Fruit fly (Drosophila melanogaster) whole organism, embryonic: Measurements from ENCODE around the gene CG44270.

Experiments used
- CG11560 ChIP-seq: fragments of 200-800 bp; sonication (Bioruptor generic); IDR thresholded peaks from 3 replicates; pipeline ENCODE4 v1.3.6; 2022; ENCODE audit warnings: missing biosample characterization, missing genetic modification characterization
- CG11696 ChIP-seq: fragments of 200-800 bp; sonication (Bioruptor generic); IDR thresholded peaks from 2 replicates; pipeline ENCODE4 v1.3.6; 2022; ENCODE audit warnings: missing biosample characterization, missing genetic modification characterization
- CG12659 ChIP-seq: fragments of 200-800 bp; sonication (Bioruptor generic); optimal IDR thresholded peaks from 3 replicates; lab custom pipeline; 2017; ENCODE audit warnings: mild to moderate bottlenecking, missing biosample characterization, missing genetic modification reagents, missing genetic modification characterization
- CG12769 ChIP-seq: fragments of 200-800 bp; sonication (Bioruptor generic); optimal IDR thresholded peaks from 2 replicates; lab custom pipeline; 2019; ENCODE audit warnings: missing biosample characterization, mild to moderate bottlenecking, missing genetic modification characterization, moderate library complexity
- CG12942 ChIP-seq: fragments of 200-800 bp; sonication (Bioruptor generic); optimal IDR thresholded peaks from 3 replicates; lab custom pipeline; 2016; ENCODE audit warnings: missing biosample characterization, missing genetic modification characterization
- CG15514 ChIP-seq: fragments of 200-800 bp; sonication (Bioruptor generic); optimal IDR thresholded peaks from 3 replicates; lab custom pipeline; 2017; ENCODE audit warnings: missing biosample characterization, missing genetic modification characterization, mild to moderate bottlenecking, moderate library complexity, missing genetic modification reagents
- CG15696 ChIP-seq: fragments of 200-800 bp; sonication (Bioruptor generic); optimal IDR thresholded peaks from 2 replicates; lab custom pipeline; 2019; ENCODE audit warnings: missing biosample characterization, mild to moderate bottlenecking, missing genetic modification characterization, moderate library complexity
- CG18764 ChIP-seq: fragments of 200-800 bp; sonication (Bioruptor generic); optimal IDR thresholded peaks from 3 replicates; lab custom pipeline; 2016; ENCODE audit warnings: missing biosample characterization, missing genetic modification characterization
- CG3281 ChIP-seq: fragments of 200-800 bp; sonication (Bioruptor generic); optimal IDR thresholded peaks from 3 replicates; lab custom pipeline; 2017; ENCODE audit warnings: missing biosample characterization, mild to moderate bottlenecking, missing genetic modification characterization
- CG3726 ChIP-seq: fragments of 200-800 bp; sonication (Bioruptor generic); IDR thresholded peaks from 3 replicates; pipeline ENCODE4, ENCODE4 v1.3.6; 2022; ENCODE audit warnings: missing biosample characterization, missing genetic modification characterization
- CG4617 ChIP-seq: fragments of 200-800 bp; sonication (Bioruptor generic); optimal IDR thresholded peaks from 3 replicates; lab custom pipeline; 2016; ENCODE audit warnings: missing biosample characterization, missing genetic modification characterization, borderline replicate concordance
- CG6272 ChIP-seq: fragments of 200-800 bp; sonication (Bioruptor generic); IDR thresholded peaks from 2 replicates; pipeline ENCODE4 v1.3.6; 2022; ENCODE audit warnings: missing biosample characterization, missing genetic modification characterization
- CG9797 ChIP-seq: fragments of 200-800 bp; sonication (Bioruptor generic); optimal IDR thresholded peaks from 3 replicates; lab custom pipeline; 2018; ENCODE audit warnings: missing biosample characterization, mild to moderate bottlenecking, missing genetic modification characterization
- CTCF ChIP-seq: fragments of 200-800 bp; sonication (Bioruptor generic); optimal IDR thresholded peaks from 2 replicates; lab custom pipeline; 2017; ENCODE audit warnings: missing biosample characterization, mild to moderate bottlenecking, missing genetic modification characterization, moderate library complexity
- D ChIP-seq, 2 experiments: fragments of 200-800 bp in 1 of 2; fragments of >200 bp in 1 of 2; sonication (Bioruptor generic) in 1 of 2; optimal IDR thresholded peaks; 2 replicates in 1 of 2; 3 replicates in 1 of 2; lab custom pipeline; 2017; ENCODE audit warnings: mild to moderate bottlenecking in 1 of 2, missing biosample characterization in 1 of 2, missing genetic modification characterization in 1 of 2, missing genetic modification reagents in 1 of 2
- D19A ChIP-seq: fragments of 200-800 bp; optimal IDR thresholded peaks from 3 replicates; lab custom pipeline; 2019; ENCODE audit warnings: missing biosample characterization, mild to moderate bottlenecking, missing genetic modification characterization, moderate library complexity
- Opbp ChIP-seq: fragments of 200-800 bp; sonication (Bioruptor generic); IDR thresholded peaks from 3 replicates; pipeline ENCODE4 v1.3.6; 2022; ENCODE audit warnings: missing biosample characterization, missing genetic modification characterization; ENCODE audit not compliant: partially characterized antibody
- Optix ChIP-seq: fragments of 200-800 bp; sonication (Bioruptor generic); IDR thresholded peaks from 3 replicates; pipeline ENCODE4 v1.3.6; 2022; ENCODE audit warnings: missing biosample characterization, missing genetic modification characterization
- Ravus ChIP-seq: fragments of 200-800 bp; sonication (Bioruptor generic); IDR thresholded peaks from 2 replicates; pipeline ENCODE4 v1.3.6; 2022; ENCODE audit warnings: missing biosample characterization, missing genetic modification characterization
- al ChIP-seq: fragments of 200-800 bp; sonication (Bioruptor generic); IDR thresholded peaks from 2 replicates; pipeline ENCODE4 v1.3.6; 2022; ENCODE audit warnings: missing biosample characterization, missing genetic modification characterization
- chinmo ChIP-seq: fragments of 200-800 bp; sonication (Bioruptor generic); IDR thresholded peaks from 4 replicates; pipeline ENCODE4 v1.3.6; 2022; ENCODE audit warnings: missing biosample characterization, missing genetic modification characterization; ENCODE audit not compliant: partially characterized antibody
- ci ChIP-seq: fragments of 200-800 bp; sonication (Bioruptor generic); IDR thresholded peaks from 3 replicates; pipeline ENCODE4 v1.3.6; 2022; ENCODE audit warnings: missing biosample characterization, missing genetic modification characterization
- crol ChIP-seq: fragments of 200-800 bp; sonication (Bioruptor generic); IDR thresholded peaks from 2 replicates; pipeline ENCODE4 v1.3.6; 2022; ENCODE audit warnings: missing biosample characterization, missing genetic modification characterization
- dpn ChIP-seq, 2 experiments: fragments of 200-800 bp; sonication (Bioruptor generic); optimal IDR thresholded peaks; 3 replicates each; lab custom pipeline; 2016; ENCODE audit warnings: missing biosample characterization in 2 of 2, missing genetic modification characterization in 2 of 2
- esg ChIP-seq: fragments of 200-800 bp; sonication (Bioruptor generic); conservative IDR thresholded peaks from 2 replicates; pipeline ENCODE4 v1.3.6; 2022; ENCODE audit warnings: missing biosample characterization, missing genetic modification characterization
- eve ChIP-seq, 2 experiments: fragments of >200 bp; optimal IDR thresholded peaks; 2 replicates each; lab custom pipeline; 2017; ENCODE audit warnings: missing biosample characterization in 2 of 2, missing genetic modification characterization in 2 of 2
- fu2 ChIP-seq: fragments of 200-800 bp; sonication (Bioruptor generic); optimal IDR thresholded peaks from 2 replicates; lab custom pipeline; 2016; ENCODE audit warnings: missing biosample characterization, missing genetic modification characterization
- gem ChIP-seq: fragments of 200-800 bp; sonication (Bioruptor generic); optimal IDR thresholded peaks from 2 replicates; lab custom pipeline; 2019; ENCODE audit warnings: missing biosample characterization, mild to moderate bottlenecking, missing genetic modification characterization, moderate library complexity
- gfzf ChIP-seq: fragments of 200-800 bp; sonication (Bioruptor generic); optimal IDR thresholded peaks from 2 replicates; lab custom pipeline; 2016; ENCODE audit warnings: missing biosample characterization, mild to moderate bottlenecking, missing genetic modification characterization, moderate library complexity
- grau ChIP-seq: fragments of 200-800 bp; optimal IDR thresholded peaks from 3 replicates; lab custom pipeline; 2019; ENCODE audit warnings: missing biosample characterization, mild to moderate bottlenecking, missing genetic modification characterization, moderate library complexity
- h ChIP-seq: fragments of >200 bp; optimal IDR thresholded peaks from 2 replicates; lab custom pipeline; 2017
- jumu ChIP-seq: fragments of 200-800 bp; sonication (Bioruptor generic); optimal IDR thresholded peaks from 3 replicates; lab custom pipeline; 2016; ENCODE audit warnings: missing biosample characterization, missing genetic modification characterization
- klu ChIP-seq: fragments of 200-800 bp; sonication (Bioruptor generic); IDR thresholded peaks from 2 replicates; pipeline ENCODE4 v1.3.6; 2022; ENCODE audit warnings: missing biosample characterization, missing genetic modification characterization
- lbe ChIP-seq: fragments of 200-800 bp; sonication (Bioruptor generic); optimal IDR thresholded peaks from 2 replicates; lab custom pipeline; 2016; ENCODE audit warnings: missing biosample characterization, mild to moderate bottlenecking, missing genetic modification characterization
- pfk ChIP-seq: fragments of 200-800 bp; sonication (Bioruptor generic); optimal IDR thresholded peaks from 2 replicates; lab custom pipeline; 2018; ENCODE audit warnings: missing biosample characterization, mild to moderate bottlenecking, missing genetic modification characterization, moderate library complexity
- prd ChIP-seq, 3 experiments: fragments of >200 bp in 2 of 3; fragments of 200-800 bp in 1 of 3; sonication (Bioruptor generic) in 1 of 3; optimal IDR thresholded peaks in 2 of 3; IDR thresholded peaks in 1 of 3; 2 replicates in 2 of 3; 3 replicates in 1 of 3; pipeline versions ENCODE4 v1.3.6 to Lab custom; 2017 to 2022; ENCODE audit warnings: missing biosample characterization in 1 of 3, missing genetic modification characterization in 1 of 3
- pros ChIP-seq: fragments of 200-800 bp; sonication (Bioruptor generic); optimal IDR thresholded peaks from 3 replicates; lab custom pipeline; 2019; ENCODE audit warnings: missing biosample characterization, mild to moderate bottlenecking, missing genetic modification characterization, moderate library complexity
- sd ChIP-seq: fragments of 200-800 bp; sonication (Bioruptor generic); optimal IDR thresholded peaks from 3 replicates; lab custom pipeline; 2018; ENCODE audit warnings: missing biosample characterization, mild to moderate bottlenecking, missing genetic modification characterization, moderate library complexity
- sens ChIP-seq: fragments of 200-800 bp; sonication (Bioruptor generic); peaks from one replicate; lab custom pipeline; 2016; ENCODE audit warnings: missing biosample characterization, missing genetic modification characterization
- seq ChIP-seq: fragments of 200-800 bp; sonication (Bioruptor generic); IDR thresholded peaks from 2 replicates; pipeline ENCODE4 v1.3.6; 2022; ENCODE audit warnings: missing biosample characterization, missing genetic modification characterization
- so ChIP-seq: fragments of 200-800 bp; sonication (Bioruptor generic); IDR thresholded peaks from 3 replicates; pipeline ENCODE4 v1.3.6; 2022; ENCODE audit warnings: missing biosample characterization, missing genetic modification characterization
- stwl ChIP-seq: fragments of 200-800 bp; sonication (Bioruptor generic); optimal IDR thresholded peaks from 3 replicates; lab custom pipeline; 2018; ENCODE audit warnings: missing biosample characterization, mild to moderate bottlenecking, missing genetic modification characterization, moderate library complexity
- trh ChIP-seq: fragments of 200-800 bp; sonication (Bioruptor generic); optimal IDR thresholded peaks from 2 replicates; lab custom pipeline; 2016; ENCODE audit warnings: missing biosample characterization, missing genetic modification characterization
- twi ChIP-seq: fragments of 200-800 bp; optimal IDR thresholded peaks from 2 replicates; lab custom pipeline; 2019; ENCODE audit warnings: missing biosample characterization, mild to moderate bottlenecking, missing genetic modification characterization, moderate library complexity
- tx ChIP-seq: fragments of 200-800 bp; sonication (Bioruptor generic); optimal IDR thresholded peaks from 2 replicates; lab custom pipeline; 2016; ENCODE audit warnings: missing biosample characterization, missing genetic modification characterization
- vvl ChIP-seq: fragments of 200-800 bp; sonication (Bioruptor generic); IDR thresholded peaks from 2 replicates; pipeline ENCODE4 v1.3.6; 2022; ENCODE audit warnings: missing biosample characterization, missing genetic modification characterization
- zen ChIP-seq: fragments of 200-800 bp; sonication (Bioruptor generic); optimal IDR thresholded peaks from 3 replicates; lab custom pipeline; 2018; ENCODE audit warnings: missing biosample characterization, mild to moderate bottlenecking, missing genetic modification characterization, moderate library complexity
- zf30C ChIP-seq: fragments of 200-800 bp; sonication (Bioruptor generic); optimal IDR thresholded peaks from 3 replicates; lab custom pipeline; 2018; ENCODE audit warnings: missing biosample characterization, mild to moderate bottlenecking, missing genetic modification characterization

Gene CG44270

DNA sequence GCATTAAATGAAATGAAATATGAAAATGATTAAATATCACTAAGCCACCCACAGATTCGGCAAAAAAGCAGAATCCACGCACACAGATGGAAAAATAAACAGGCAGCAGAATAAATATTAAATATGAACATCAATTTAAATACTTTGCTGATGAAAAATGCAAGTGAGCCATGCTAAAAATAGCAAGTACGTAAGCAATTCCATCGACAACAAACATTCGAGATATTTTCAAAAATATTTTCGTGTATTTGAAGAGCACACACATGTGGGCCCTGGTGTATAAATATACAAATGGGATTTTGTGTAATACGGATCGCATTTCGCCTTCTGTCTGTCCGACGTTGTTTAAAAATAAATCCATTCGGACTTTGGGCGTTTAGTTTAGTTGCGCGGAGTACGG is 43.1 kb upstream of the CG44270 start:
- TF ChIP-seq chinmo: 0 out of 4 replicates have a peak, but pooled peaks have one; percentile 11
- TF ChIP-seq Opbp (GFP tag; lab: Robert Waterston, UW): no peak
- TF ChIP-seq so: peak; percentile 74; the same call in 1 of the 3 replicates
- no peak for TF ChIP-seq trh (GFP tag; lab: Kevin White, UChicago)
- TF ChIP-seq CG12769 (tag; lab: Kevin White, UChicago): peak; percentile 18
- no peak for TF ChIP-seq gem (tag; lab: Kevin White, UChicago)
- peak; percentile 66 for TF ChIP-seq sd (tag; lab: Kevin White, UChicago)
- TF ChIP-seq sens (GFP tag; lab: Kevin White, UChicago): peak; percentile 65
- no peak for TF ChIP-seq jumu
- peak; percentile 75 for TF ChIP-seq twi (tag; lab: Kevin White, UChicago)

DNA sequence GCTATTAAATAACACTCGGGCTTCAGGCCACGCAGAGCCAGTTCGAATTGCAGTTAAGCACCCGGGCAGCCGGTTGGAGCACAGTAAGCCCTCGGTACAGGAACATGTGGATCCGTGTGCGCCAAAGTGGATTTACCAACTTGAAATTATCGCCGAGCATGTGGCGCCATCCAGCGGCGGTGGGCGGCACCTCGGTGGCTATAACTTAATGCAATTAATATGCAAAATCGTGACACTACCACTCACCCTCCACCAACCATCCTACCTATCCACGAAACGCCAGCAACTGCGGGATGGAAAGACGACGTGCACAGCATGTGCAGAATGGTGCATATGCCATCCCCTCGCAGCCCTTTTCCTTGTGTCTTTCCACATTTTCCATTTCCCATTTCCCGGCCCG is 42.7 kb upstream of the CG44270 start:
- TF ChIP-seq CG15696 (tag; lab: Kevin White, UChicago) (no peak), h (peak; percentile 50), gfzf (GFP tag; lab: Kevin White, UChicago) (no peak), twi (tag; lab: Kevin White, UChicago) (peak; percentile 44), crol (peak; percentile 44; the same call in 1 of the 2 replicates), Ravus (GFP tag; lab: Robert Waterston, UW) (no peak), pros (peak; percentile 11), CG9797 (no peak), prd (optimal IDR thresholded peaks at IDR 0.05; lab: Kevin White, UChicago) (no peak), prd (GFP tag; IDR thresholded peaks at IDR 0.05; lab: Robert Waterston, UW) (0 out of 3 replicates have a peak, but pooled peaks have one; percentile 6), D19A (tag; lab: Kevin White, UChicago) (no peak), eve (GFP tag; optimal IDR thresholded peaks at IDR 0.05; lab: Kevin White, UChicago) (peak in 1 of 2 experiments; percentile 43), D (optimal IDR thresholded peaks at IDR 0.05; lab: Kevin White, UChicago) (peak; percentile 5), D (GFP tag; optimal IDR thresholded peaks at IDR 0.05; lab: Kevin White, UChicago) (no peak), CG3281 (GFP tag; lab: Kevin White, UChicago) (no peak), klu (no peak), CTCF (GFP tag; lab: Kevin White, UChicago) (peak; percentile 86), CG4617 (GFP tag; lab: Kevin White, UChicago) (no peak), ci (GFP tag; lab: Robert Waterston, UW) (0 out of 3 replicates have a peak, but pooled peaks have one; percentile 15), CG11560 (tag; lab: Robert Waterston, UW) (no peak), CG6272 (GFP tag; lab: Robert Waterston, UW) (no peak), Optix (0 out of 3 replicates have a peak, but pooled peaks have one; percentile 9), zen (tag; lab: Kevin White, UChicago) (peak; percentile 6), vvl (GFP tag; lab: Robert Waterston, UW) (0 out of 2 replicates have a peak, but pooled peaks have one; percentile 12), CG11696 (GFP tag; lab: Robert Waterston, UW) (0 out of 2 replicates have a peak, but pooled peaks have one; percentile 9), grau (tag; lab: Kevin White, UChicago) (peak; percentile 28), CG18764 (GFP tag; lab: Kevin White, UChicago) (no peak)

DNA sequence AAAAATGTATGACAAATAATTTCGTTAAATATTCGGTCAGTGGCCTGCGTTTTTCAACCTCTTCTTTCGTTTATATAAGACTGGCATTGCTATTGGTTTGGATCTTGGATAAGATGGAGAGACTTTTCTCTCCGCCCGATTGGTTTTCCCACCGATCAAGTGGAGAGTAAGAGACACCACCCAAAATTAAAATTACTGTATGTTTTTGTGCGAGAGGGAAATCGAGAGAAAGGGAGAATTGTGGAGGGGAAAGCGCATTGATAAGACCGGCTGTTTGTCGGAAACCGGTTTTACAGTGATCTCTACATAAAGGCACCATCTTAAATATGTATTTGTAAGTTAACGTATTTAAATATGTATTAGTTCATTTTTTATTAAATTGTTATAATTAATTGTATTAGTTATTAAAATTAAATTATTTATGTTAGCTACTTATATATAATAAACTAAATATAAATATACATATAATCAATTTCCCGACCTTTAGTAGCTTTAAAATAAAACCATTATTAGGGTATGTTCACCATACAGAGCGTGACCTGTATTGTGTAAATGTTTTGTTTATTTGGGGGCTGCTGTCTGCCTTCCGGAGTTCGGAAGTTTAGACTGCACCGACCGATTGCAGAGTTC is 36.3 kb upstream of the CG44270 start, which contains the start of gene CG34007:
Gene CG34007 (plus strand): TSS at position 608 of the 630 bp plus-strand sequence.
- TF ChIP-seq stwl (tag; lab: Kevin White, UChicago) (peak; percentile 89), D19A (tag; lab: Kevin White, UChicago) (peak; percentile 84), al (no peak), CG3726 (GFP tag; lab: Robert Waterston, UW) (no peak), CG11696 (GFP tag; lab: Robert Waterston, UW) (no peak), tx (GFP tag; lab: Kevin White, UChicago) (no peak), CG12942 (GFP tag; lab: Kevin White, UChicago) (peak; percentile 37), CG15514 (GFP tag; lab: Kevin White, UChicago) (no peak), zf30C (no peak), CG12659 (GFP tag; lab: Kevin White, UChicago) (peak; percentile 72), esg (peak; percentile 66), dpn (GFP tag; optimal IDR thresholded peaks at IDR 0.05; lab: Kevin White, UChicago) (peak in 1 of 2 experiments; percentile 65), pfk (GFP tag; lab: Kevin White, UChicago) (no peak), lbe (GFP tag; lab: Kevin White, UChicago) (no peak), fu2 (GFP tag; lab: Kevin White, UChicago) (no peak), seq (GFP tag; lab: Robert Waterston, UW) (peak; percentile 43; the same call in 1 of the 2 replicates)
